Fruit fly (Drosophila melanogaster) whole organism, wandering third instar larva: ENCODE results near the gene Atg4b.

Experiments used
- CG32264 ChIP-seq: fragments of 200-800 bp; sonication (Bioruptor generic); optimal IDR thresholded peaks from 2 replicates; lab custom pipeline; 2016; ENCODE audit warnings: missing biosample characterization, missing genetic modification characterization
- CG9705 ChIP-seq: fragments of 200-800 bp; sonication (Bioruptor generic); optimal IDR thresholded peaks from 2 replicates; lab custom pipeline; 2018; ENCODE audit warnings: missing biosample characterization, mild to moderate bottlenecking, missing genetic modification characterization
- CrebA ChIP-seq: fragments of 200-800 bp; sonication (Bioruptor generic); optimal IDR thresholded peaks from 2 replicates; lab custom pipeline; 2016; ENCODE audit warnings: missing biosample characterization, mild to moderate bottlenecking, missing genetic modification characterization, borderline replicate concordance
- Dfd ChIP-seq: fragments of >200 bp; optimal IDR thresholded peaks from 2 replicates; lab custom pipeline; 2017; ENCODE audit warnings: missing biosample characterization, missing genetic modification characterization
- Dif ChIP-seq: fragments of 200-275, 200-300 bp; sonication (Bioruptor generic); optimal IDR thresholded peaks from 2 replicates; lab custom pipeline; 2018; ENCODE audit warnings: missing biosample characterization, missing genetic modification characterization; ENCODE audit not compliant: partially characterized antibody
- HLH106 ChIP-seq: fragments of 200-800 bp; optimal IDR thresholded peaks from 3 replicates; lab custom pipeline; 2019; ENCODE audit warnings: missing biosample characterization, mild to moderate bottlenecking, missing genetic modification characterization, moderate library complexity
- Hr78 ChIP-seq: fragments of >200 bp; optimal IDR thresholded peaks from 2 replicates; lab custom pipeline; 2017; ENCODE audit warnings: missing biosample characterization, missing genetic modification characterization
- Hr83 ChIP-seq: fragments of 200-300 bp; sonication (Bioruptor generic); optimal IDR thresholded peaks from 2 replicates; lab custom pipeline; 2016; ENCODE audit warnings: missing biosample characterization, mild to moderate bottlenecking, missing genetic modification characterization, moderate library complexity; ENCODE audit not compliant: poor library complexity, severe bottlenecking
- Mio ChIP-seq: sonication (Bioruptor generic); optimal IDR thresholded peaks from 2 replicates; lab custom pipeline; 2016; ENCODE audit warnings: missing biosample characterization, missing genetic modification characterization
- Myc ChIP-seq: fragments of >200 bp; optimal IDR thresholded peaks from 2 replicates; lab custom pipeline; 2017
- N ChIP-seq: fragments of >200 bp; optimal IDR thresholded peaks from 2 replicates; lab custom pipeline; 2018; ENCODE audit warnings: missing biosample characterization, missing external identifiers, missing genetic modification characterization
- OdsH ChIP-seq: fragments of 200-800 bp; sonication (Bioruptor generic); optimal IDR thresholded peaks from 2 replicates; lab custom pipeline; 2016; ENCODE audit warnings: missing biosample characterization, mild to moderate bottlenecking, missing genetic modification characterization
- Rel ChIP-seq, 2 experiments: fragments of 200-800 bp; sonication (Bioruptor generic) in 1 of 2; optimal IDR thresholded peaks; 2 replicates in 1 of 2; 3 replicates in 1 of 2; lab custom pipeline; 2016 to 2019; ENCODE audit warnings: mild to moderate bottlenecking in 2 of 2, missing biosample characterization in 2 of 2, missing genetic modification characterization in 2 of 2, moderate library complexity in 1 of 2
- Sp1 ChIP-seq: fragments of 200-800 bp; sonication (Bioruptor generic); optimal IDR thresholded peaks from 3 replicates; lab custom pipeline; 2019; ENCODE audit warnings: missing biosample characterization, mild to moderate bottlenecking, missing genetic modification characterization, moderate library complexity
- Vsx2 ChIP-seq: fragments of 200-300, 225-300 bp; sonication (Bioruptor generic); optimal IDR thresholded peaks from 2 replicates; lab custom pipeline; 2018; ENCODE audit warnings: missing biosample characterization, missing genetic modification characterization; ENCODE audit not compliant: partially characterized antibody
- brk ChIP-seq: fragments of 200-800 bp; sonication (Bioruptor generic); optimal IDR thresholded peaks from 2 replicates; lab custom pipeline; 2016; ENCODE audit warnings: missing biosample characterization, mild to moderate bottlenecking, missing genetic modification characterization
- dl ChIP-seq, 2 experiments: fragments of 175-275, 200-275 bp in 1 of 2; fragments of 200-275 bp in 1 of 2; sonication (Bioruptor generic); optimal IDR thresholded peaks; lab custom pipeline; 2018; ENCODE audit warnings: mild to moderate bottlenecking in 2 of 2, missing biosample characterization in 2 of 2, missing genetic modification characterization in 2 of 2, moderate library complexity in 2 of 2; ENCODE audit not compliant: partially characterized antibody in 2 of 2, insufficient read depth in 1 of 2
- dsf ChIP-seq: sonication (Bioruptor generic); optimal IDR thresholded peaks from 2 replicates; lab custom pipeline; 2016; ENCODE audit warnings: missing biosample characterization, missing genetic modification characterization, borderline replicate concordance
- ey ChIP-seq: fragments of 200-800 bp; sonication (Bioruptor generic); optimal IDR thresholded peaks from 2 replicates; lab custom pipeline; 2016; ENCODE audit warnings: missing biosample characterization, missing genetic modification characterization
- foxo ChIP-seq, 2 experiments: fragments of 200-800 bp; sonication (Bioruptor generic); optimal IDR thresholded peaks; 2 replicates in 1 of 2; 3 replicates in 1 of 2; lab custom pipeline; 2016 to 2017; ENCODE audit warnings: missing biosample characterization in 2 of 2, missing genetic modification characterization in 2 of 2
- fru ChIP-seq: fragments of 200-800 bp; sonication (Bioruptor generic); optimal IDR thresholded peaks from 3 replicates; lab custom pipeline; 2016; ENCODE audit warnings: missing biosample characterization, mild to moderate bottlenecking, missing genetic modification characterization
- h ChIP-seq: fragments of 200-800 bp; sonication (Bioruptor generic); optimal IDR thresholded peaks from 3 replicates; lab custom pipeline; 2016; ENCODE audit warnings: missing biosample characterization, mild to moderate bottlenecking, missing genetic modification characterization
- jim ChIP-seq: fragments of 175-275, 200-325 bp; sonication (Bioruptor generic); optimal IDR thresholded peaks from 2 replicates; lab custom pipeline; 2016; ENCODE audit warnings: missing biosample characterization, mild to moderate bottlenecking, missing genetic modification characterization
- lola ChIP-seq: fragments of >200 bp; optimal IDR thresholded peaks from 2 replicates; lab custom pipeline; 2017; ENCODE audit warnings: missing biosample characterization, missing genetic modification characterization
- rgr ChIP-seq: fragments of 200-800 bp; sonication (Bioruptor generic); optimal IDR thresholded peaks from 3 replicates; lab custom pipeline; 2016; ENCODE audit warnings: missing biosample characterization, mild to moderate bottlenecking, missing genetic modification characterization
- sage ChIP-seq: fragments of 200-800 bp; sonication (Bioruptor generic); optimal IDR thresholded peaks from 2 replicates; lab custom pipeline; 2016; ENCODE audit warnings: missing biosample characterization, mild to moderate bottlenecking, missing genetic modification characterization
- sv ChIP-seq: fragments of 200-800 bp; sonication (Bioruptor generic); optimal IDR thresholded peaks from 3 replicates; lab custom pipeline; 2016; ENCODE audit warnings: missing biosample characterization, missing genetic modification characterization
- tai ChIP-seq: sonication (Bioruptor generic); optimal IDR thresholded peaks from 2 replicates; lab custom pipeline; 2016; ENCODE audit warnings: missing biosample characterization, missing genetic modification characterization
- woc ChIP-seq: sonication (Bioruptor generic); optimal IDR thresholded peaks from 2 replicates; lab custom pipeline; 2016; ENCODE audit warnings: missing biosample characterization, mild to moderate bottlenecking, missing genetic modification characterization

Atg4b gene

DNA sequence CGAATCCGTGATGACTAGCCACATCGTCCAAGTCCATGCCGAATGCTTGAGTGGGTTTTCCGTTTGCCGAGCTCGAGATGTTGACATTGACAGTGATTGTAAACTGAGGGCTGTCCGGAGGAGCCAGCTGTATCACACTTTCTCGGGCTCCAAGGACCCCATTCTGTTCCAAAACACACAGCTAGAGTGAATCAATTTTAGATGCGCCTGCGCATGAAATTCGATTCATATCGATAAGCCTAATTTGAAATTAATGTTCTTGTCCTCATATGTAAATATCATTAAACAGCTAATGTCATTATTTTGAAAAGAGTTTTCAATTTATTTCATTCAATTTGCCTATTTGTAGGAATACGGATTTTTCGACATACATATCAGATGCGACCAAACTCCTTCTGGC, 13.0 kb upstream of the Atg4b start, which contains the start of gene CG14868:
Gene CG14868 (minus strand): TSS at position 204 of the 400 bp plus-strand sequence.
- TF ChIP-seq woc (GFP tag; lab: Kevin White, UChicago) (no peak), dl (GFP tag; optimal IDR thresholded peaks at IDR 0.05; lab: Kevin White, UChicago; ENCODE audit: insufficient read depth in 1 of 2, partially characterized antibody in 2 of 2) (no peak), CrebA (GFP tag; lab: Kevin White, UChicago) (no peak), dsf (no peak), brk (GFP tag; lab: Kevin White, UChicago) (no peak), foxo (GFP tag; optimal IDR thresholded peaks at IDR 0.05; lab: Kevin White, UChicago) (no peak), Mio (GFP tag; lab: Kevin White, UChicago) (no peak), h (GFP tag; lab: Kevin White, UChicago) (no peak), tai (no peak), Sp1 (GFP tag; lab: Kevin White, UChicago) (no peak), Myc (no peak)
- TF ChIP-seq, all 38 proteins: peak for 0

DNA sequence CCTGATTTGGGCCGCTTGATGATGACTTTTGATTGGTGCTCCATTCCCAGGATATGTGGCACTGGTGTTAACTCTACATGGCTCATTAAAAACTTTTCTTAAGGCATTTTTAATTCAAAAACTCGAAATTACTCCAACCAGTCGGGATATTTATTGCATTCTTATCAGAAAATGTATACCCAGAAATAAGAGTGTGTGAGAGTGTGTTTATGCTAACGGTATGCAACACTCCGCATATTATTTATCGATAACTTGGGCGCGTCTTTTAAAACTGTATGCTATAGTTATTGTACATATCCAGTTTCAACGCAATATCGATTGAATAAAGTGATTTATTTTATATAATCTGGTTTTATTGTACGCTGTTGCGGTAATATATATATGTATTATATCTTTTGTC, 10.8 kb upstream of the Atg4b start, which contains the start of gene CG34404:
Gene CG34404 (minus strand): TSS at position 189 of the 400 bp plus-strand sequence.
- TF ChIP-seq sage (no peak), jim (no peak), rgr (GFP tag; lab: Kevin White, UChicago) (peak; percentile 8), Sp1 (GFP tag; lab: Kevin White, UChicago) (no peak), foxo (GFP tag; optimal IDR thresholded peaks at IDR 0.05; lab: Kevin White, UChicago) (peak in 1 of 2 experiments; percentile 39), tai (no peak)

DNA sequence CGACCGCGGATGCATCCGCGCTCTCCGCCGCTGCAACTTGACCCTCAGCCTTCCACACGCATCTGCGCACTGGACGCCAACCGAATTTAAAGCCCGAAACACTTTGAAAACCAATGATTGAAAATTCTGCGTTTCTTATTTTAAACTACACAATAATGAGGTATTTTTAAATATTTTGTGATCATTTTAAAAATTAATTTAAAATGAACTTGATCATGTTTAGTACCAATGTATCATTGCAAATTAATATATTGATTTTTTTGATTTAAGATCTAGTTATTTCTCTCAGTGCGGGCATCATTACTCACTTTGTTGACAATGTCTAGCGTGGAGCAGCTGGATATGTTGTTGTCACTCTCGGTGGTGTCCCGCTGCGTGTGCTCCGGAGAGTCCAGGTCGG, 10.1 kb upstream of the Atg4b start:
- TF ChIP-seq Rel (GFP tag; optimal IDR thresholded peaks at IDR 0.05; lab: Kevin White, UChicago) (no peak), Rel (tag; optimal IDR thresholded peaks at IDR 0.05; lab: Kevin White, UChicago) (no peak), rgr (GFP tag; lab: Kevin White, UChicago) (peak; percentile 28), foxo (GFP tag; optimal IDR thresholded peaks at IDR 0.05; lab: Kevin White, UChicago) (peak in 1 of 2 experiments; percentile 63), HLH106 (tag; lab: Kevin White, UChicago) (peak; percentile 48), Sp1 (GFP tag; lab: Kevin White, UChicago) (peak; percentile 44), dl (GFP tag; optimal IDR thresholded peaks at IDR 0.05; lab: Kevin White, UChicago; ENCODE audit: insufficient read depth in 1 of 2, partially characterized antibody in 2 of 2) (no peak), OdsH (GFP tag; lab: Kevin White, UChicago) (peak; percentile 8), Vsx2 (GFP tag; lab: Kevin White, UChicago) (no peak), Myc (no peak), ey (GFP tag; lab: Kevin White, UChicago) (peak; percentile 31)

DNA sequence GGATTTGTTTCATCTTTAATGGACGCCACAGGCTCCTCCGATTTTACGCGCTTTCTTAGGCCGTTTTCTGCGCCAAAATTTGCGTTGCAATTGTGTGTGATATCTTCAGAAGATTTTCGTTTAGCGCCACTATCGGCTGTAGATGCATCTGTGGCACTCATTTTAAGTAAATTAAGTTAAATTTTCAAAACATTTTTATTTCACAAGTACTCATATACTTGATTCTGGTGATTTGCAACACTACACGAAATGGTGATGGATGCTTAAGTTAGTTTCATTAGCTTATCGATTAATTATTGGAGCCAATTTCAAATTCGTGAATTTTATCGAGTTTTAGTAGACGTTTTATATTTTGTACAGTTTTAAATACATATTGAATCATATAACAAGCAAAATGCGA, 6.9 kb upstream of the Atg4b start, which contains the start of gene CG6171:
Gene CG6171 (minus strand): TSS at position 250 of the 400 bp plus-strand sequence.
- TF ChIP-seq lola (peak; percentile 22), N (GFP tag; lab: Kevin White, UChicago) (no peak), rgr (GFP tag; lab: Kevin White, UChicago) (peak; percentile 36), tai (no peak), Hr83 (GFP tag; lab: Kevin White, UChicago) (peak; percentile 23), CG9705 (no peak), sv (GFP tag; lab: Kevin White, UChicago) (no peak), foxo (GFP tag; optimal IDR thresholded peaks at IDR 0.05; lab: Kevin White, UChicago) (no peak), dsf (no peak)

DNA sequence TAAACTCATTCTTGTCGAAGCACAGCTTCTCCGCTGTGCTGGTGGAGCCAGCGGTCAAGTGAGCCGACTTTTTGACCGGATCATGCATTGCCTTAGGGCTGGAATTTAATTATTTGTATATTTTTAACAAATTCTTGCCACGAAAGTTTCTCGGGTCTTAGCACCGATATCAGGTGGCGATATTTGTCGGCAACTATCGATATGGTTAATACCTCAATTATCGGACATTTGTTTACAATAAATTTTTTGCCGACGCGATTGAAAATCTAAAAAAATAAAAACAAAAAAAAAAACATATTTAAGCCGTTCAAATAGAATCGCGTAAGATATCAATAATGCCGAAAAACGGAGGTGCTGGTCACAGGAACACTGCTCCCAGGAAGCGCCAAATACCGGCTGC, 4.8 kb upstream of the Atg4b start, which contains the start of the genes Cog2 and Trax:
Gene Cog2 (minus strand): TSS at position 168 of the 400 bp plus-strand sequence.
Gene Trax (plus strand): TSS at position 203 of the 400 bp plus-strand sequence.
- TF ChIP-seq Dif (GFP tag; lab: Kevin White, UChicago): no peak
- TF ChIP-seq sv (GFP tag; lab: Kevin White, UChicago): no peak
- TF ChIP-seq dsf: no peak
- no peak for TF ChIP-seq CG32264
- TF ChIP-seq Myc: no peak

DNA sequence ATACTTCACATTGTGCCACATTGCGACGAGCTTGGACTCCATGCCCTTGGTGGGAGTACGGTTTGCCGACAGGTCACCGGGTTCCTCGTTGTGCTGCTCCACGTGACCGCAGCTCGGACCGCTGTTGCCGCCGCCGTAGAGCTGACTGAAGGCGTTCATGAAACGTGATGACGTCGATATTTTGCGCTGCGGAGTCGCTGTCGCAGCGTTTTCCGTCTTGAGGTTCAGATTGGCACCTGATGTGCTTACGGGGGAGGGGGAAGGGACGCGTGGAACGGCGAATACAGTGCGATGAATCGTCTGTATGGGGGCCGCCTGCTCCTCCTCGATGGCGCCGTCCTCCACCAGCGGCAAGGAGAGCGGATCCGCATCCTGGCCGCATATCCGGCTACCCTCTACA, 572 bp downstream of the Atg4b start:
- TF ChIP-seq CG9705: no peak
- TF ChIP-seq Dfd (GFP tag; lab: Kevin White, UChicago): no peak
- TF ChIP-seq Sp1 (GFP tag; lab: Kevin White, UChicago): no peak
- TF ChIP-seq h (GFP tag; lab: Kevin White, UChicago): no peak
- TF ChIP-seq sv (GFP tag; lab: Kevin White, UChicago): no peak
- no peak for TF ChIP-seq fru (GFP tag; lab: Kevin White, UChicago)
- TF ChIP-seq foxo (GFP tag; optimal IDR thresholded peaks at IDR 0.05; lab: Kevin White, UChicago): no peak
- TF ChIP-seq woc (GFP tag; lab: Kevin White, UChicago): no peak
- TF ChIP-seq CG32264: no peak
- no peak for TF ChIP-seq dl (GFP tag; optimal IDR thresholded peaks at IDR 0.05; lab: Kevin White, UChicago; ENCODE audit: insufficient read depth in 1 of 2, partially characterized antibody in 2 of 2)
- no peak for TF ChIP-seq N (GFP tag; lab: Kevin White, UChicago)
- no peak for TF ChIP-seq Dif (GFP tag; lab: Kevin White, UChicago)
- TF ChIP-seq CrebA (GFP tag; lab: Kevin White, UChicago): no peak
- TF ChIP-seq Hr78 (GFP tag; lab: Kevin White, UChicago): no peak
